Worm (Caenorhabditis elegans) whole organism, young adult: ENCODE data around the gene taf-2.

Source experiments
- F49E8.2 ChIP-seq: sonication (generic microtip); optimal IDR thresholded peaks from 3 replicates; lab custom pipeline; 2017; ENCODE audit warnings: missing genetic modification characterization, mild to moderate bottlenecking, missing compliant biosample characterization, antibody characterized with exemption, moderate library complexity; ENCODE audit not compliant: insufficient read depth
- ama-1 ChIP-seq, 3 experiments: fragments of 150-350 bp in 1 of 3; sonication (generic microtip) in 2 of 3; optimal IDR thresholded peaks; 2 replicates each; lab custom pipeline; 2014 to 2018; ENCODE audit warnings: missing biosample characterization in 2 of 3, missing genetic modification characterization in 2 of 3, missing genetic modification reagents in 2 of 3
- dpl-1 ChIP-seq: fragments of 150-350 bp; optimal IDR thresholded peaks from 2 replicates; lab custom pipeline; 2014; ENCODE audit warnings: missing biosample characterization, missing genetic modification reagents, missing genetic modification characterization
- lin-35 ChIP-seq, 3 experiments: fragments of 150-350 bp in 2 of 3; sonication (generic microtip) in 1 of 3; optimal IDR thresholded peaks; 2 replicates each; lab custom pipeline; 2014 to 2018; ENCODE audit warnings: missing biosample characterization in 3 of 3, missing genetic modification characterization in 3 of 3, missing genetic modification reagents in 3 of 3
- pha-4 ChIP-seq: fragments of 150-350 bp; sonication (generic microtip); optimal IDR thresholded peaks from 2 replicates; lab custom pipeline; 2014; ENCODE audit warnings: missing biosample characterization, missing genetic modification reagents, missing genetic modification characterization
- snpc-1.3 ChIP-seq: sonication (generic microtip); optimal IDR thresholded peaks from 2 replicates; lab custom pipeline; 2017; ENCODE audit warnings: missing genetic modification characterization, mild to moderate bottlenecking, missing compliant biosample characterization, antibody characterized with exemption, moderate library complexity, missing genotype, missing genetic modification reagents; ENCODE audit not compliant: insufficient read depth
- snpc-4 ChIP-seq, 5 experiments: fragments of 150-350 bp in 1 of 5; sonication (generic microtip) in 4 of 5; optimal IDR thresholded peaks; 2 replicates each; lab custom pipeline; 2014 to 2018; ENCODE audit warnings: missing genetic modification characterization in 5 of 5, missing biosample characterization in 3 of 5, antibody characterized with exemption in 2 of 5, mild to moderate bottlenecking in 2 of 5, missing compliant biosample characterization in 2 of 5, missing genotype in 2 of 5, moderate library complexity in 2 of 5, missing genetic modification reagents in 1 of 5

ce11 chrIV:3624597-3624996 lies 31.2 kb upstream of the taf-2 start, which contains the start of the genes cha-1 and unc-17:
- TF ChIP-seq F49E8.2 (tag; lab: Kevin White, UChicago), result no peak
- no peak for TF ChIP-seq dpl-1 (GFP tag; lab: Kevin White, UChicago)
- TF ChIP-seq pha-4 (tag; lab: Kevin White, UChicago), result no peak
- TF ChIP-seq lin-35 (GFP tag; optimal IDR thresholded peaks at IDR 0.05; lab: Kevin White, UChicago), result no peak
- no peak for TF ChIP-seq snpc-1.3
- TF ChIP-seq ama-1 (optimal IDR thresholded peaks at IDR 0.05; lab: Kevin White, UChicago), result no peak
- TF ChIP-seq ama-1 (GFP tag; optimal IDR thresholded peaks at IDR 0.05; lab: Kevin White, UChicago), result no peak
- no peak for TF ChIP-seq snpc-4 (GFP tag; optimal IDR thresholded peaks at IDR 0.05; lab: Kevin White, UChicago)
- no peak for TF ChIP-seq snpc-4 (tag; optimal IDR thresholded peaks at IDR 0.05; lab: Kevin White, UChicago)
